Worm (Caenorhabditis elegans) whole organism, L1 larva: Measurements from ENCODE around the gene rps-18.

Experiments used
- C04F5.9 ChIP-seq: sonication (generic microtip); optimal IDR thresholded peaks from 2 replicates; lab custom pipeline; 2016; ENCODE audit warnings: missing genetic modification characterization, missing compliant biosample characterization
- C34B4.2 ChIP-seq: sonication (generic microtip); optimal IDR thresholded peaks from 2 replicates; lab custom pipeline; 2017; ENCODE audit warnings: mild to moderate bottlenecking, missing genetic modification characterization, missing compliant biosample characterization
- Y116A8C.19 ChIP-seq: sonication (generic microtip); optimal IDR thresholded peaks from 2 replicates; lab custom pipeline; 2016; ENCODE audit warnings: missing compliant biosample characterization, missing genetic modification characterization, borderline replicate concordance
- aha-1 ChIP-seq: fragments of 150-350 bp; optimal IDR thresholded peaks from 2 replicates; lab custom pipeline; 2014; ENCODE audit warnings: missing biosample characterization, missing genetic modification characterization
- alr-1 ChIP-seq: fragments of 200-800 bp; sonication (Bioruptor generic); optimal IDR thresholded peaks from 2 replicates; lab custom pipeline; 2018; ENCODE audit warnings: borderline replicate concordance, mild to moderate bottlenecking, missing genetic modification characterization, missing compliant biosample characterization
- ama-1 ChIP-seq: fragments of 150-350 bp; optimal IDR thresholded peaks from 2 replicates; lab custom pipeline; 2014
- blmp-1 ChIP-seq: fragments of 150-350 bp; optimal IDR thresholded peaks from 2 replicates; lab custom pipeline; 2014; ENCODE audit warnings: missing biosample characterization, missing genetic modification characterization
- ceh-8 ChIP-seq: fragments of 200-800 bp; sonication (Bioruptor generic); optimal IDR thresholded peaks from 2 replicates; lab custom pipeline; 2018; ENCODE audit warnings: mild to moderate bottlenecking, missing genetic modification characterization, moderate library complexity, missing compliant biosample characterization
- ceh-88 ChIP-seq: fragments of 200-800 bp; sonication (Bioruptor generic); IDR thresholded peaks from 2 replicates; pipeline ENCODE4 v1.3.6; 2022; ENCODE audit warnings: missing genetic modification characterization, missing compliant biosample characterization
- efl-1 ChIP-seq, 4 experiments: fragments of 150-350 bp; optimal IDR thresholded peaks in 3 of 4; peaks in 1 of 4; 1 replicate in 1 of 4; 2 replicates in 3 of 4; lab custom pipeline; 2014; ENCODE audit warnings: missing biosample characterization in 2 of 4, missing genetic modification characterization in 2 of 4, missing genetic modification reagents in 2 of 4
- efl-3 ChIP-seq: fragments of 200-800 bp; sonication (Bioruptor generic); optimal IDR thresholded peaks from 2 replicates; lab custom pipeline; 2018; ENCODE audit warnings: mild to moderate bottlenecking, missing genetic modification characterization, missing compliant biosample characterization
- egl-13 ChIP-seq: sonication (generic microtip); optimal IDR thresholded peaks from 2 replicates; lab custom pipeline; 2016; ENCODE audit warnings: missing genotype, missing genetic modification reagents, missing genetic modification characterization, missing compliant biosample characterization
- egl-27 ChIP-seq, 2 experiments: fragments of 150-350 bp in 1 of 2; sonication (generic microtip); optimal IDR thresholded peaks; 3 replicates each; lab custom pipeline; 2017 to 2018; ENCODE audit warnings: missing biosample characterization in 2 of 2, missing genetic modification characterization in 2 of 2, missing genetic modification reagents in 2 of 2
- fkh-10 ChIP-seq: sonication (generic microtip); optimal IDR thresholded peaks from 2 replicates; lab custom pipeline; 2017; ENCODE audit warnings: missing biosample characterization, missing genetic modification reagents, missing genetic modification characterization
- fkh-8 ChIP-seq: sonication (generic microtip); optimal IDR thresholded peaks from 2 replicates; lab custom pipeline; 2016; ENCODE audit warnings: mild to moderate bottlenecking, missing genetic modification characterization, missing compliant biosample characterization
- fos-1 ChIP-seq: fragments of 150-350 bp; optimal IDR thresholded peaks from 2 replicates; lab custom pipeline; 2014; ENCODE audit warnings: missing biosample characterization, missing genetic modification characterization
- jun-1 ChIP-seq: fragments of 150-350 bp; optimal IDR thresholded peaks from 2 replicates; lab custom pipeline; 2014; ENCODE audit warnings: missing biosample characterization, missing genetic modification reagents, missing genetic modification characterization
- lin-15B ChIP-seq: fragments of 150-350 bp; sonication (generic microtip); optimal IDR thresholded peaks from 3 replicates; lab custom pipeline; 2014; ENCODE audit warnings: missing biosample characterization, missing genetic modification characterization
- lin-35 ChIP-seq, 2 experiments: fragments of 150-350 bp; optimal IDR thresholded peaks; 2 replicates each; lab custom pipeline; 2014; ENCODE audit warnings: missing biosample characterization in 2 of 2, missing genetic modification characterization in 2 of 2, missing genetic modification reagents in 2 of 2
- mab-9 ChIP-seq: fragments of 200-800 bp; sonication (Bioruptor generic); IDR thresholded peaks from 2 replicates; pipeline ENCODE4 v1.3.6; 2022; ENCODE audit warnings: missing genetic modification reagents, missing genetic modification characterization, missing compliant biosample characterization
- mef-2 ChIP-seq: fragments of 150-350 bp; optimal IDR thresholded peaks from 2 replicates; lab custom pipeline; 2014; ENCODE audit warnings: missing biosample characterization, missing genetic modification characterization
- mep-1 ChIP-seq: fragments of 150-350 bp; optimal IDR thresholded peaks from 2 replicates; lab custom pipeline; 2014; ENCODE audit warnings: missing biosample characterization, missing genetic modification characterization
- nhr-11 ChIP-seq: fragments of 150-350 bp; optimal IDR thresholded peaks from 2 replicates; lab custom pipeline; 2014; ENCODE audit warnings: missing biosample characterization, missing genetic modification characterization
- nhr-12 ChIP-seq: sonication (generic microtip); optimal IDR thresholded peaks from 2 replicates; lab custom pipeline; 2017; ENCODE audit warnings: missing biosample characterization, missing genetic modification characterization
- nhr-77 ChIP-seq: fragments of 150-350 bp; optimal IDR thresholded peaks from 2 replicates; lab custom pipeline; 2014; ENCODE audit warnings: missing biosample characterization, missing genetic modification characterization
- nhr-84 ChIP-seq: sonication (generic microtip); optimal IDR thresholded peaks from 2 replicates; lab custom pipeline; 2017; ENCODE audit warnings: missing biosample characterization, missing genetic modification characterization
- nhr-85 ChIP-seq: sonication (generic microtip); peaks from one replicate; lab custom pipeline; 2016; ENCODE audit warnings: missing genetic modification characterization, inconsistent platforms, missing compliant biosample characterization
- nhr-90 ChIP-seq: sonication (generic microtip); optimal IDR thresholded peaks from 2 replicates; lab custom pipeline; 2016; ENCODE audit warnings: mild to moderate bottlenecking, missing genetic modification characterization, missing compliant biosample characterization; ENCODE audit not compliant: poor library complexity
- pag-3 ChIP-seq: sonication (generic microtip); optimal IDR thresholded peaks from 2 replicates; lab custom pipeline; 2017; ENCODE audit warnings: missing genetic modification characterization, mild to moderate bottlenecking, missing compliant biosample characterization, antibody characterized with exemption, borderline replicate concordance; ENCODE audit not compliant: insufficient read depth
- rnt-1 ChIP-seq: sonication (generic microtip); optimal IDR thresholded peaks from 2 replicates; lab custom pipeline; 2016; ENCODE audit warnings: mild to moderate bottlenecking, missing genetic modification characterization, moderate library complexity, missing compliant biosample characterization
- sox-4 ChIP-seq: sonication (generic microtip); optimal IDR thresholded peaks from 2 replicates; lab custom pipeline; 2016; ENCODE audit warnings: missing genetic modification characterization, missing compliant biosample characterization
- tlp-1 ChIP-seq: fragments of 150-350 bp; optimal IDR thresholded peaks from 2 replicates; lab custom pipeline; 2014; ENCODE audit warnings: missing biosample characterization, missing genetic modification characterization
- unc-30 ChIP-seq: sonication (generic microtip); optimal IDR thresholded peaks from 2 replicates; lab custom pipeline; 2017; ENCODE audit warnings: missing biosample characterization, missing genetic modification characterization
- unc-86 ChIP-seq: sonication (generic microtip); optimal IDR thresholded peaks from 2 replicates; lab custom pipeline; 2016; ENCODE audit warnings: missing genetic modification characterization, missing compliant biosample characterization
- vab-15 ChIP-seq: sonication (generic microtip); optimal IDR thresholded peaks from 2 replicates; lab custom pipeline; 2017; ENCODE audit warnings: missing genotype, mild to moderate bottlenecking, missing genetic modification characterization, missing compliant biosample characterization
- zip-4 ChIP-seq: fragments of 200-800 bp; sonication (Bioruptor generic); optimal IDR thresholded peaks from 2 replicates; lab custom pipeline; 2018; ENCODE audit warnings: mild to moderate bottlenecking, missing genetic modification characterization, moderate library complexity, missing compliant biosample characterization
- ztf-11 ChIP-seq, 2 experiments: sonication (generic microtip); optimal IDR thresholded peaks; 2 replicates each; lab custom pipeline; 2016 to 2017; ENCODE audit warnings: missing genetic modification characterization in 2 of 2, missing biosample characterization in 1 of 2, missing compliant biosample characterization in 1 of 2

The rps-18 gene

DNA sequence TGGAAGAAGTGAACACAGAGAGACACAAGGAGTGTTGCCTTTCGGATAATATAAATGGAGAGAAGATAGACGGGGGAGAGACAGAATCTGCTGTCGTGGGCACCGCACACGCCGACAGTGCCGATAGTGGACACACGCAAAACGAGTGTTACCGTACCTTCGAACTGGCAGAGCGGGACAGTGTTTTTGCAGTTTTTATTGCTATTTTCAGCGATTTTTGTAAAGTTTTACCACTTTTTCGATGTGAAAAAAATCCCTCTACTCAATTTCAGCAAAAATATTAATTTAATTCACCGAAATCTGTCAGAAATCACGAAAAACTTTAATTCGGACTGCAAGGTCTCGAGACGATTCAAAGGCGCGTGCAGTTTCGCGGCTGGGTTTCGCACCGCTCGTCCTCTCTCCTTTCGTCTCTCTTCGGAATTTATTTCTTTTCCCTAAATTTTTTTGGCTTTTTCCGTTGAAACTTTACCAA is 564 bp upstream of the rps-18 start, which contains the start of gene sec-61.A (continued):
- TF ChIP-seq efl-1 (optimal IDR thresholded peaks at IDR 0.05; lab: Kevin White, UChicago) (peak; percentile 79 to 87), efl-1 (GFP tag; optimal IDR thresholded peaks at IDR 0.05 in 1 of 2; lab: Kevin White, UChicago) (peak; percentile 66 to 93), egl-27 (tag; optimal IDR thresholded peaks at IDR 0.05; lab: Kevin White, UChicago) (peak in 1 of 2 experiments; percentile 27), tlp-1 (tag; lab: Kevin White, UChicago) (no peak), nhr-11 (tag; lab: Kevin White, UChicago) (no peak), lin-35 (GFP tag; optimal IDR thresholded peaks at IDR 0.05; lab: Kevin White, UChicago) (peak; percentile 84 to 85)

DNA sequence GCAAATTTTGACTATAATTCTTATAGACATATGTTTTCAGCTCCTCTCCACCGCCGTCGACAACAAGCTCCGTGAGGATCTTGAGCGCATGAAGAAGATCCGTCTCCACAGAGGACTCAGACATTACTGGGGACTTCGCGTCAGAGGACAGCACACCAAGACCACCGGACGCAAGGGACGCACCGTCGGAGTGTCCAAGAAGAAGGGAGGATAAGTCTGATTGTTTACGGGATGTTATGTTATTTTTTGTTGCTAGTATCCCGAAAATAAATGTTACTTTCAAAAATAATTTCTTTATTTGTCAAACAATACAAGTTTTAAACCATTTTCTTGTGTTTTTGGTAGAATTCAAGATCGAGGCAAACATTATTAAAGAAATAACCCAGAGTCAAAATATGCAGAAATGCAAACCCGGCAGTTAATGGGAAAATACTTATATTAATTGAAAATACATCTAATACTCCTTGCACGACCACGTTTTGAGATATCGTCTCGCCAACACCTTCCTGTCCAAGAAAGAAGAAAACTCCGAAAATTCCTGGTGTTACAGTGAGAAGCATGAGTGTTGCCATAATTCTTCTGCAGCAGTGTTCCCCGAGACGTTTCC is 775 bp downstream of the rps-18 start:
- TF ChIP-seq rnt-1 (tag; lab: Kevin White, UChicago) = no peak
- peak; percentile 31 for TF ChIP-seq nhr-85 (tag; lab: Kevin White, UChicago)
- TF ChIP-seq, all 84 proteins: peak for 1

ce11 chrIV:14828218-14828617 is 2.7 kb downstream of the rps-18 start:
- no peak for TF ChIP-seq ceh-88 (GFP tag; lab: Robert Waterston, UW)
- no peak for TF ChIP-seq nhr-77 (tag; lab: Kevin White, UChicago)
- TF ChIP-seq blmp-1 (tag; lab: Kevin White, UChicago) = no peak
- TF ChIP-seq, all 84 proteins: peak for 0

DNA sequence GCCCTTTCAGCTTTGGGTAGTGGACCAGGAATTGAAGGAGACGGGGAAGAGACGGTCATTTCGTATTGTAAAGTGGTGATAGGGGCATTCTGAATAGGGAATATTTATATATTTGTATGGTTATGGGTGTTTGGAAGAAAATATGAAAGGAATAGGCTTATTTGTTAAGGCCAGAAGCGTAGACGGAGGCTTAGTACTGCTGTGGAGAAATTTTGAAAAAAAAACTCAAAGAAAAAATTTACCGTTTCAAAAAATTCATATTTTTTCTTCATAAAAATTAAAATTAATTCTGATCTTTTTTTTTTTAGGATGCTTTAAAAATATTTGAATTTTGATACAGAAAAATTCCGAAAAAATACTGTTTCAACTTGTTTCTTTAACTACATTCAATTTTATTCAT is 3.5 kb downstream of the rps-18 start, which contains the start of gene hhat-2:
Gene hhat-2 (minus strand): TSS at position 101 of the 400 bp plus-strand sequence.
- TF ChIP-seq nhr-84 (tag; lab: Kevin White, UChicago) = no peak
- no peak for TF ChIP-seq lin-15B (tag; lab: Kevin White, UChicago)
- no peak for TF ChIP-seq zip-4 (GFP tag; lab: Kevin White, UChicago)
- TF ChIP-seq aha-1 (tag; lab: Kevin White, UChicago) = no peak
- TF ChIP-seq fkh-8 = no peak
- no peak for TF ChIP-seq mab-9
- no peak for TF ChIP-seq pag-3
- no peak for TF ChIP-seq egl-27 (tag; optimal IDR thresholded peaks at IDR 0.05; lab: Kevin White, UChicago)
- TF ChIP-seq nhr-85 (tag; lab: Kevin White, UChicago) = no peak
- TF ChIP-seq alr-1 (tag; lab: Kevin White, UChicago) = no peak
- no peak for TF ChIP-seq ztf-11 (tag; optimal IDR thresholded peaks at IDR 0.05; lab: Kevin White, UChicago)
- no peak for TF ChIP-seq egl-13
- no peak for TF ChIP-seq sox-4 (tag; lab: Kevin White, UChicago)
- no peak for TF ChIP-seq vab-15 (tag; lab: Kevin White, UChicago)
- no peak for TF ChIP-seq mef-2
- TF ChIP-seq ama-1 (lab: Kevin White, UChicago) = no peak
- TF ChIP-seq nhr-12 (tag; lab: Kevin White, UChicago) = no peak
- no peak for TF ChIP-seq Y116A8C.19 (tag; lab: Kevin White, UChicago)
- no peak for TF ChIP-seq nhr-90 (tag; lab: Kevin White, UChicago)
- no peak for TF ChIP-seq fkh-10 (GFP tag; lab: Kevin White, UChicago)

DNA sequence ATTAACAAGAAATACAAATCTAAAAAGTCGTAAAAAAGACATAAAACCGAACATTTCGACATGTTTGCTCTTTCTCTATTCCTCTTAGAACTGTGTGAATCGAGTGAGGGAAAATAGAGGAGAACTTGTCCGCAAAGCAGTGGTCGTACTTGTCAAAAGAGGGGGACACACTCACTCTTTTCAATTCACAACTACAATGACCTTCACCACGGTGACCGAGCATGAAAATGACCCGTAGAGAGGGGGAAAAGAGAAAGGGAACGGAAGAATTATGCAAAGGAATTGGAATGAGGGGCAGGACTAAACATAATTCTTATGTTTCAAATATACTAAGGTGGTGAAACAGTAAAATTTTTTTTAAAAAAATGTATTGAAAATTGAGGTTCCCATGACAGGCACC is 8.1 kb downstream of the rps-18 start:
- peak; percentile 34 for TF ChIP-seq mep-1 (tag; lab: Kevin White, UChicago)
- no peak for TF ChIP-seq fos-1 (tag; lab: Kevin White, UChicago)
- TF ChIP-seq lin-35 (GFP tag; optimal IDR thresholded peaks at IDR 0.05; lab: Kevin White, UChicago) = no peak
- TF ChIP-seq efl-3 (GFP tag; lab: Kevin White, UChicago) = no peak
- TF ChIP-seq nhr-85 (tag; lab: Kevin White, UChicago) = peak; percentile 57
- TF ChIP-seq ama-1 (lab: Kevin White, UChicago) = no peak
- TF ChIP-seq ceh-88 (GFP tag; lab: Robert Waterston, UW) = no peak
- no peak for TF ChIP-seq ztf-11 (tag; optimal IDR thresholded peaks at IDR 0.05; lab: Kevin White, UChicago)
- TF ChIP-seq unc-86 = no peak
- no peak for TF ChIP-seq ceh-8
- no peak for TF ChIP-seq jun-1 (tag; lab: Kevin White, UChicago)
- TF ChIP-seq nhr-12 (tag; lab: Kevin White, UChicago) = no peak
- no peak for TF ChIP-seq vab-15 (tag; lab: Kevin White, UChicago)
- TF ChIP-seq blmp-1 (tag; lab: Kevin White, UChicago) = peak; percentile 65
- TF ChIP-seq C34B4.2 (tag; lab: Kevin White, UChicago) = no peak
- TF ChIP-seq unc-30 (tag; lab: Kevin White, UChicago) = no peak
- no peak for TF ChIP-seq nhr-11 (tag; lab: Kevin White, UChicago)
- TF ChIP-seq C04F5.9 = no peak
